Fruit fly (Drosophila melanogaster) whole organism, larva: ENCODE results near the gene Lsp1gamma.
A peak's percentile ranks its signal among the peaks of the same experiment; 100 is the strongest.

Experiments used
- noc ChIP-seq: fragments of 200-800 bp; sonication (Bioruptor generic); optimal IDR thresholded peaks from 3 replicates; lab custom pipeline; 2019; ENCODE audit warnings: missing biosample characterization, mild to moderate bottlenecking, missing genetic modification characterization, moderate library complexity

The Lsp1gamma gene

DNA sequence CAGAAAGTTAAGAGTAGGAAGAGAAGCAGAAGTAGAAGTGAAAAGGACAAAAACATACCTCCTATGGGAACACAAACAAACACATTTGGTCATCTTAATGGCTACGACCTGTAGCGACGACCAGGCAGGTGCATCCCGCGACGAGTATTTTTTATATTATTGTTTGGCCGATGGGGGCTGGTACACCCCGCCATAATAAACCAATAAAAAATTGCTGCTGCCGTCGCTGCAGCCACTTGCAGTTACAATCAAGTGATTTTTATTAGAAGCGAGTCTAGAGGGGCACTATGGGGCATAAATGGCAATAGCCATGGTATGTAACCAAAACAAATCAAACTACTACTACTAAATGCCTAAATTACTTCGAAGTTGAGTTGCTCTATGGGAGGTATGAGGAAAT, 5.7 kb upstream of the Lsp1gamma start:
- TF ChIP-seq noc (tag; lab: Kevin White, UChicago) = no peak

DNA sequence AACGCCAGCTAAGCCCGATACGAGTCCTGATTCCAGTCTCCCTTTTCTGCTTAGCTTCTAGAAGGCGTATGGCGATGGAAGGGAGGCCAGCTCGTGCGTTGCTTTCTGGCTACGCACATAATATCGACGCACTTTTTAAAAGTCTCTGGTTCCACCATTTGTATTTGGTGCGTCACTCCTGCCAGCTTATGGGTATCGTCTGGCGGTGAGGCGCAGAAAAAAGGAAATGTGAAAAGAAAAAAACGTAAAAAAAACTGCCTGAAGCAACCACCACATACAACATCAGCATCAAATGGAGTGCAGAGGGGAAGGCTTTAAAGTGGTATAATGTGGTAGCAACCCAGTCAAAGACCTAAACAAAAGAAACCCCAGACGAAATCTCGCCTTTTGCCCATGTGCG, 3.1 kb downstream of the Lsp1gamma start:
- TF ChIP-seq noc (tag; lab: Kevin White, UChicago) = no peak

DNA sequence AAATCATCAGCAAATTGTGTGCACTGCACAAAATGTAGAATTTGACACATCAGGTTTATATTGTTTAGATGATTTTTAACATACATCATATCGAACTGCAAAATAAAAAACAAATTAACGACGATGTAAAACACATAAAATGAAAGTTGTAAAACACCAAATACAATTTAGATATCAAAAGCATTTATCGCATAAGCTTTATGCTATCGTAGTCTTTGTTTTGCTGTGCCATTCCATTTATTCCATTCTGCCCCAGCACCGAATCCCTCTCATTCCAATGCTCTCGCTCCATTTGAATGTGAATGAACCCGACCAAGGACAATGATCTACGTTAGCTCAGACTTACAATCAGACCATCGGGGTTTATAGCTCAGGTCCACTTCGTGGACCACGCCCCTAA, 5.0 kb downstream of the Lsp1gamma start:
- no peak for TF ChIP-seq noc (tag; lab: Kevin White, UChicago)

DNA sequence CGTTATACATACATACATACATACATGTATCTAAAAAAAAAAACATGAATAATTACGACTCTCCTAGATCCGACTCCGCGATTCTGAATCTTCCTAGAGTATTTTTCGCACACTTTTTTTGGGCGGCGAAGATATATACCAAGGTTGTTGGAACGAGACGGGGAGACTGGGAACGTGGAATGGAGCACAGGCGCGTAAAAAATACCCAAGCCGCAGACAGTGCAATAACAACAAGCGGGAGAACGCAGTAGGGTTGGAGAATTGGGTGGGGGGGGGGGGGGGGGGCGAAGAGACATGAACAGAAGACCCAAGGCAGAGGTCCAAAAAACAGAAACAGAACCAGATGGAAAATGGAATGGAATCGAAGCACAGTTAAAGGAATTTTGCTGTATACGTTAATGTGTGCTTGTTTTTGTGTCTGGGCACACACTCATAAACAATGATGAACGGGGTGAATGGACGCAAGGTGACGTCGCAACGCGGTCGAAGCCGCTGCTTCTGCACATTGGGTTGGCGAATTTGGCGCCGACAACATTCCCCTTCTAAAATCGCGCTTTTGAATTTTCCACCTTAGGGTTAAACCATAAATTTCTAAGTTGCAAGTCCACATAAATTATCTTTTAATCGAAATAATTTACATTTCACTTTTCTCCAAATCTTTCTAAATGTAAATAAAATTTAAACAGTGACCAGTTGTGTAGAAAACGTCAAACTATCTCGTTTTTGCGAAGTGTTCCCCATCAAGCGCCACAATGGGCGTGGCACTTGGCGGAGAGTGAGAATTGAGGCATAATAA, 7.3 kb downstream of the Lsp1gamma start:
- TF ChIP-seq noc (tag; lab: Kevin White, UChicago) = peak; percentile 33

DNA sequence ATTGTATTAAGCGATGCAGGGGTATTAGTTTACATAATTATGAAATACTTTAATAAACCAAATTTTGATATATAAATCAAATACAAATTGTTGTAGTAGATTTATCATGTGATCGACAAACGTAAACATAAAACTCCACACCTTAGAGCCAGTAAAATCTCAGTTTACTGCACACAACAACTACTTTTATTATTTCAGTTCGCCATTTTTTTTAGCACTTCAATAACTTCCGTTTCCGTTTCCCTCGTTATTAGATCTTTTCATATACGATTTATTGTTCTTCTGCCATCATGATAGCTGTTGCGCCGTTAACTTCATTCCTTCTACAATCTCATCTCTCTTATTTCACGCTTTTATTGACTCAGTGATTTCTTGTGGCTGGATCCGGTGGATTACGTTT, 9.0 kb downstream of the Lsp1gamma start, which contains the start of gene CG13405:
Gene CG13405 (minus strand): TSS at position 101 of the 400 bp plus-strand sequence.
- no peak for TF ChIP-seq noc (tag; lab: Kevin White, UChicago)

DNA sequence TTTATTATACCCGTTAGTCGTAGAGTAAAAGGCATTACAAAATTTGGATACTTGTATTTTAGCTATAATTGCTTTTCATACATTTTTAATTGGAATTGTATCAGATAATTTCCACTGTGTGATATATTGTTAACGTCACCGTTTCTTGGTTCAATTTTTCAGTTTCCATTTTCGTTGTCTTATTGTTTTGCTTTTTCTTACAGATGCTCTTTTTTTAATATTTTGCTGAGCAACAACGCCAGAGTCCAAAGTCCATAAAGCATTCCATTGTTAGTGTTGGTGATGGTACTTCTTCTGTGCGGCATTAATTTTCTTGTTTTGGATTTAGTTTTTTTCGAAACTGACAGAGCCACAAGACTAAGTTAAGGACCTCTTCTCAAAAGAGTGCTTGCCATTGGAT, 16.7 kb downstream of the Lsp1gamma start:
- TF ChIP-seq noc (tag; lab: Kevin White, UChicago) = no peak

DNA sequence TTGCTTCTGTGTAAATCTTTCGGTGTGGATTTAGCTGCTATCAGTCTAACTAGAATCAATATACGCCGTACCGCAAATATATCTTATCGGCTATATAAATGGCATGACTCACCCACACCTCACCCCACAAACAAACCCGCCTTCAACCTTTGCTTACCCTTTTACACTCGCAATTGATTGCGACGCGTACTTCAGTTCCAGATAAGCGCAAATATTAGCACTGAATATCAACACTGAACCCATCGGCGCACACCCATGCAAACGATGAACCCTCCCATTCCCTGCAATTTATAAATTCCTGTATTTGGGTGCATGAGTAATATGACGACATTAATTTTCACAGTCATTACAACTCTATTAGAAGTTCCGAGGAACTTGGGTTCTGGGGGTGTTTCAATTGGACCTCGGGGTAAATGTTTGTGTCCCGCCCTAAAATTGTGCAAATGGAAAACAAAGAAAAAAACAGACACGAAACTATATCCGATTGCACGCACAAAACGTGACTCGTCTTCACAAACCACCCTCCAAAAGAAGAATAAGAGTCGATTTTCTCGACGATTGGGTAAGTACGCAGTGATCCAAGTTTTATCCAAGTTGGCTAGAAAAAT, 19.1 kb downstream of the Lsp1gamma start:
- peak; percentile 25 for TF ChIP-seq noc (tag; lab: Kevin White, UChicago)

DNA sequence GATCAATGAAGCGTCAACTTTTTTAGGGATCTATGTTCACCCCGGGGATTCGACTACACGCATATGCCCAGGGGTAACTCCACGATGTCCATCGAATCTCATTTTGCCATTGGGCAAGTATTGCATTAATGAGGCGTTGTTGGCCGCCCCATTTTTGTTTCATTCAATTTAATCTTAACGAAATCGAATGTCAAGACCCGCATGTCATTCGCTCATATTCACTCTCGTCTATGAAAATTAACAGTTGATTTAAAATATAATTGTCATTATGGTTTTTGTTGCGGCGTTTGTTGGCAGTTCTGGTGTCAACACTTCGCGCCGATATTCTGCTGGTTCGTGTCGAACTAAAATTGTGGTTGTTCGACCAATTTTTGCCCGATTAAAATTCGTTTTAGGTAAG, 20.7 kb downstream of the Lsp1gamma start:
- no peak for TF ChIP-seq noc (tag; lab: Kevin White, UChicago)

DNA sequence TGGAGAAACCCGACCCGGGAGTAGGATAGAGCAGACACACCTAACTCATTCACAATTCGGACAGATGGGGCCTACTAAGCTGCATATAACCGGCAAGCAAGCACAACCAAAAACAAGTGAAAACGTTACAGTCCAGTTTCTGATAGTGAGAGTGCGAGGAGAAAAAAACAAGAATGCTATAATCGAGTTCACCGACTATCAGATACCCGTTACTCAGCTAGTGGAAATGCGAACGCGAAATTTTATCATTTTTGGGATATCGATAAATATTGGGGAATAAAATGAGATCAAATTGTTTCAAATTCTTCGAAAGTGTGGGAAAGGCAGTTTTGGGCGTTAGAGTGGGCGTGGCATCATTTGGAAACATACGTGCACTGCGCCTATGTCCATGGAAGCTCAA, 24.7 kb downstream of the Lsp1gamma start:
- TF ChIP-seq noc (tag; lab: Kevin White, UChicago) = no peak

DNA sequence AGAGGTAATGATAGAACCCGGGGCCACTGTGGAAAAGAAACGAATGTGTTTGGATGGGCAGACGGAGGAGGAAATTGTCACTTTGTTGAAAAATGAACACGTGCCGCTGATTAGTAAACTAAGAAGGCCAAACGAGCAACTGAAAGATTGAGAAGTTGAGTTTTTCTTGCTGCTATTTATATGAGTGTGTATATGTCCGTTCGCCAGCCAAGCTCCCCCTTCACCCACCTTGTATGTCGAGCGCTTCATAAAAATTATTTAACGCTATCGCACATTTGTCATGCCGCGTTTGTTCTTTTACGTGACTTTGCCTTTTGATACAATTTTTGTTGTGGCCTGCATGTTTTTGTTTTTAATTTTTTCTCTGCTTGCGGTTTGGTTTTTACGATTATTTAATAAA, 25.7 kb downstream of the Lsp1gamma start:
- peak; percentile 32 for TF ChIP-seq noc (tag; lab: Kevin White, UChicago)

DNA sequence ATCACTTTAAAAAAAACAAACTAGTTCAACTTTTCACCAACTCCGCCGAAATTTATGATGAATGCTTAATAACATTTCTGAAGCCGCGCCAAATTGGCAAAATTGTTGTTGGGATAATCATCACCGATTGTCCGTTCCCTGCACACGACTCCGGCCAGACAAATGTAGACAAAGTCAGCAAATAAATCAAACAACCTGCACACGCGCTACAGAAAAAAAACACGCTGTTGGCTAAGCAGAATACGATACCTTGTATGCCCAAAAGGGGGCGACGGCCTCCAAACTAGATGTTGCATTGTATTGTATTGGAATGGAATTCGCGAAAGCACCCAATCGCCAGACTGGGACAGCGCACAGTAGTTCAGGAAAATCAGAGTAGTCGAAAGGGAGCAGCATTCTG, 27.3 kb downstream of the Lsp1gamma start:
- TF ChIP-seq noc (tag; lab: Kevin White, UChicago) = no peak

DNA sequence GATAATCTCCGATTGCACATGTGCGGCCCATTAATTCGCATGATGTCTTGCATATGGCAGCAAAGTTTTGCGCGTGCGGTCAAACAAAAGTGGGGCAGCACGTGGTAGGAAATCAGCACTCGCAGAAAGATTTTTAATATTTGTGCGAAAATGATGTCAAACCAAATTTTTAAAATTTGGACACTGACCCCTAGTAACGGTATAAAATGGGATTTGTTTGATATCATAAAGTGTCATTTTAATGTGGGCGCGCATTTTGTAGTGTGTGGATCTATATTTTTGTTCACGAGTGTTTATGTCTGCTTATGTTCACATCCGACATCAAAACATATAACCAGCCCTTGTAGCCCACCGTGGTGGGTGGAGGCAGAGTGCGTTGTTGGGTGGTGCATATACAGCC, 27.8 kb downstream of the Lsp1gamma start:
- peak; percentile 12 for TF ChIP-seq noc (tag; lab: Kevin White, UChicago)

DNA sequence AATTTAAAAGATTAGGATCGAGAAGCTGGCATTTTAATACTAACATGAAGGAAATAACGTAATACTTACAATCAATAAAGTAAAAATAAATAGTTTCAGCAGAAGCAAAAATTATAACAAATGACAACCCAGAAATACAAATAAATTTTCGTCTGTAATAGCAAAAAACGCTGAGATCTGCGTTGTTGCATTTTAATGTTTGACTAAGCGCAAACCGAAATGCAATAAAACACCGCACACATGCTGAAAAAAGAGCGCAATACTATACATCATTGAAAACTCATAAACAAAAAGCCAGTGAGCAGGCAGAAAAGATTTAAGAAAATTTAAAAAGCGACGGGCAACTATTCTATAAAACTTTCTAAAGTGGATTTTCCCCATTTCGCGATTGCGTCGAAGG, 28.6 kb downstream of the Lsp1gamma start:
- TF ChIP-seq noc (tag; lab: Kevin White, UChicago) = no peak

DNA sequence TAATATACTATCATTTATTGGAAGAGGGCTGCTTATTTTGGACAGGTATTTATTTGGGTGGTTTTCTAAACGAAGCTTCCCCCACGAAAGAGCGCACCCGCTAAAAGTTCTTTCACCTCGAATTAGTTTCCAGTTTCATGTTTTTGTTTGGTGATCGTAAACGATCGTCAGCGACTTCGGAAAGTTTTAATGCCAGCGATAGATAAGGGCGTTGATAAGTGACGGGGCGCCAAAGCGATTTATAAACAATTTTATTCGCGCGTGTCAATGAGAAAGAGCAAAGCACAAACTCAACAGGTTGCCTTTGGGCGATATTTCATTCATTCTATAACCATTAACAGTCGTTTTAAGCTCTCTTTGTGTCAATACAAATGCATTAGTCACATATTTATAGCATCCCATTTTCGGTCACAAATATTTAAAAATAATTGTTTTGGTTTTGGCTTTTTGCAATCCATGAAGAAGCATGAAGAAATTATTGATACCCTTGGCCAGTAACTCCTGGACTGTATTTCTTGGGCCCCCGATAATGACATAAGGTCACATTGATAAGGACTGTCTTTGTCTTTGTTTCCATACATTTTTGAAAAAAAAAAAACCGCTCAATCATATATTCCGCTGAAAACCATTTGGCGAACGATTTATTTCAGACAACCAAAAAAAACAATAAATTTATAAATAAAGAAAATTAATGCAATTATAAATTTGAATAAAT, 29.4 kb downstream of the Lsp1gamma start:
- peak; percentile 20 for TF ChIP-seq noc (tag; lab: Kevin White, UChicago)

DNA sequence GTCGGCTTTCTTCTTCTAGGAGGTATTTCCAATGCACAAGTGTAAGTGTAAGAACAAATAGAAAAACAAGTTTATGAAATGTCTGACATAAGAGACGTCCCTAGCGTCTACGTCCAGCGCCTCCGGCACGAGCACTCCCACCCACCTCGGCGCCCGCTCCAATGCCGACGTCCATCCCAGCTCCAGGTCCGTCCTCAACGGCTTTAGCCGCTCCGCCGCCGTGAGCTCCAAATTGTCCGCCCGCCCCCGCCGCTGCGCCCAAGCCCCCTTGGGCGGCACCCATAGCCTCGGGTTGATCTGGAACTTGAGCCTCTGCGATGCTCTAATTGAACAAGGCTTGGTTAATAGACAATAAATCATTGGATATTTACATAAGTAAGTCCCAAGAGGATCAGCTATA, 31.6 kb downstream of the Lsp1gamma start:
- TF ChIP-seq noc (tag; lab: Kevin White, UChicago) = no peak

DNA sequence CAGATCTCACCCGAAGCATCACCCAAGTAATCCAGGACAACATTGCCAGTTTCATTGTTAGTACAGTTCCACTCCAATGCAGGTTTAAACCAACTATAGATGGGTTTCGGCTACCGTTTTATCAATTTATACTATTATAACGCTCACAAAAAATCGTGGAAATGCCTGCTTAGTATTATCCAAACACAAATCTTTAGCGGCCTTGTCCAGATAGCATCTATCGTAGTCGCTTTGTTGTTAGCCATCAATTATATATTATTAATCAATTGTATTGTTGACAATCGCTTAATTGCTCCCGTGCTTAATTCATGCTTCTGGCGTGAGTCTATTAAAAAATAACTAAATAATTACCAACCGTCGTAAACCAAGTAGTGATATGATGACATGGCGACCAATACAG, 32.0 kb downstream of the Lsp1gamma start, which contains the start of gene CG12483:
Gene CG12483 (minus strand): TSS at position 101 of the 400 bp plus-strand sequence.
- no peak for TF ChIP-seq noc (tag; lab: Kevin White, UChicago)
